Fruit fly (Drosophila melanogaster) whole organism, embryonic: Measurements from ENCODE around the gene CG2964.

Source experiments
- ATbp ChIP-seq: fragments of 200-800 bp; sonication (Bioruptor generic); optimal IDR thresholded peaks from 2 replicates; lab custom pipeline; 2017; ENCODE audit warnings: missing biosample characterization, mild to moderate bottlenecking, missing genetic modification characterization, missing genetic modification reagents
- Abd-B ChIP-seq: fragments of 200-800 bp; sonication (Bioruptor generic); optimal IDR thresholded peaks from 2 replicates; lab custom pipeline; 2018; ENCODE audit warnings: missing biosample characterization, mild to moderate bottlenecking, missing genetic modification characterization, moderate library complexity
- Adf1 ChIP-seq: fragments of 200-800 bp; sonication (Bioruptor generic); IDR thresholded peaks from 2 replicates; pipeline ENCODE4 v1.3.6; 2022; ENCODE audit warnings: missing biosample characterization, missing genetic modification characterization
- Atf6 ChIP-seq: fragments of 200-800 bp; sonication (Bioruptor generic); IDR thresholded peaks from 2 replicates; pipeline ENCODE4 v1.3.6; 2022; ENCODE audit warnings: missing biosample characterization, missing genetic modification characterization
- Awh ChIP-seq: fragments of 200-800 bp; sonication (Bioruptor generic); IDR thresholded peaks from 2 replicates; pipeline ENCODE4, ENCODE4 v1.3.6; 2022; ENCODE audit warnings: missing biosample characterization, missing genetic modification characterization
- Bgb ChIP-seq: fragments of 200-800 bp; sonication (Bioruptor generic); IDR thresholded peaks from 2 replicates; pipeline ENCODE4 v1.3.6; 2022; ENCODE audit warnings: missing biosample characterization, missing genetic modification characterization; ENCODE audit not compliant: partially characterized antibody
- CG10462 ChIP-seq: fragments of 200-800 bp; sonication (Bioruptor generic); optimal IDR thresholded peaks from 2 replicates; lab custom pipeline; 2016; ENCODE audit warnings: missing biosample characterization, missing genetic modification characterization
- CG11085 ChIP-seq: fragments of 200-800 bp; sonication (Bioruptor generic); IDR thresholded peaks from 2 replicates; pipeline ENCODE4 v1.3.6; 2022; ENCODE audit warnings: missing biosample characterization, missing genetic modification characterization
- CG11398 ChIP-seq: fragments of 200-800 bp; sonication (Bioruptor generic); optimal IDR thresholded peaks from 2 replicates; lab custom pipeline; 2016; ENCODE audit warnings: missing biosample characterization, missing genetic modification characterization
- CG11560 ChIP-seq: fragments of 200-800 bp; sonication (Bioruptor generic); IDR thresholded peaks from 3 replicates; pipeline ENCODE4 v1.3.6; 2022; ENCODE audit warnings: missing biosample characterization, missing genetic modification characterization
- CG14860 ChIP-seq: fragments of 200-800 bp; sonication (Bioruptor generic); IDR thresholded peaks from 3 replicates; pipeline ENCODE4 v1.3.6; 2022; ENCODE audit warnings: missing biosample characterization, missing genetic modification characterization; ENCODE audit not compliant: partially characterized antibody
- CG1529 ChIP-seq: fragments of 200-800 bp; sonication (Bioruptor generic); optimal IDR thresholded peaks from 3 replicates; lab custom pipeline; 2018; ENCODE audit warnings: missing biosample characterization, missing genetic modification characterization
- CG17568 ChIP-seq: fragments of 200-800 bp; sonication (Bioruptor generic); optimal IDR thresholded peaks from 2 replicates; lab custom pipeline; 2018; ENCODE audit warnings: missing biosample characterization, mild to moderate bottlenecking, missing genetic modification characterization, moderate library complexity
- CG2120 ChIP-seq: fragments of 200-800 bp; sonication (Bioruptor generic); optimal IDR thresholded peaks from 3 replicates; lab custom pipeline; 2016; ENCODE audit warnings: missing biosample characterization, missing genetic modification characterization
- CG2712 ChIP-seq: fragments of 200-800 bp; optimal IDR thresholded peaks from 3 replicates; lab custom pipeline; 2019; ENCODE audit warnings: missing biosample characterization, mild to moderate bottlenecking, missing genetic modification characterization, moderate library complexity
- CG32532 ChIP-seq: fragments of 200-800 bp; sonication (Bioruptor generic); IDR thresholded peaks from 2 replicates; pipeline ENCODE4 v1.3.6; 2022; ENCODE audit warnings: missing biosample characterization, missing genetic modification characterization
- CG33557 ChIP-seq: fragments of 200-800 bp; sonication (Bioruptor generic); optimal IDR thresholded peaks from 2 replicates; lab custom pipeline; 2019; ENCODE audit warnings: missing biosample characterization, mild to moderate bottlenecking, missing genetic modification characterization, moderate library complexity
- CG4282 ChIP-seq: fragments of 200-800 bp; sonication (Bioruptor generic); optimal IDR thresholded peaks from 2 replicates; lab custom pipeline; 2016; ENCODE audit warnings: missing biosample characterization, missing genetic modification characterization
- CG4854 ChIP-seq: fragments of 200-800 bp; sonication (Bioruptor generic); optimal IDR thresholded peaks from 2 replicates; lab custom pipeline; 2016; ENCODE audit warnings: missing biosample characterization, missing genetic modification characterization, inconsistent platforms
- CG6791 ChIP-seq: fragments of 200-800 bp; sonication (Bioruptor generic); IDR thresholded peaks from 3 replicates; pipeline ENCODE4 v1.3.6; 2022; ENCODE audit warnings: missing biosample characterization, missing genetic modification characterization; ENCODE audit not compliant: partially characterized antibody
- CG7372 ChIP-seq: fragments of 200-800 bp; sonication (Bioruptor generic); IDR thresholded peaks from 2 replicates; pipeline ENCODE4 v1.3.6; 2022; ENCODE audit warnings: missing biosample characterization, missing genetic modification characterization
- CG8290 ChIP-seq, 3 experiments: fragments of 200-800 bp; sonication (Bioruptor generic); optimal IDR thresholded peaks; 2 replicates each; lab custom pipeline; 2016 to 2019; ENCODE audit warnings: missing biosample characterization in 3 of 3, missing genetic modification characterization in 3 of 3, mild to moderate bottlenecking in 2 of 3, moderate library complexity in 1 of 3
- Camta ChIP-seq: fragments of 200-800 bp; sonication (Bioruptor generic); optimal IDR thresholded peaks from 2 replicates; lab custom pipeline; 2016; ENCODE audit warnings: missing biosample characterization, missing genetic modification characterization
- Dbx ChIP-seq: fragments of 200-800 bp; sonication (Bioruptor generic); IDR thresholded peaks from 3 replicates; pipeline ENCODE4 v1.3.6; 2022; ENCODE audit warnings: missing biosample characterization, missing genetic modification characterization
- Dip2 ChIP-seq: fragments of 200-800 bp; sonication (Bioruptor generic); IDR thresholded peaks from 2 replicates; pipeline ENCODE4 v1.3.6; 2022; ENCODE audit warnings: missing biosample characterization, missing genetic modification characterization
- Dref ChIP-seq: fragments of 200-800 bp; sonication (Bioruptor generic); IDR thresholded peaks from 2 replicates; pipeline ENCODE4 v1.3.6; 2022; ENCODE audit warnings: missing biosample characterization, missing genetic modification characterization
- Fer1 ChIP-seq: fragments of 200-800 bp; sonication (Bioruptor generic); optimal IDR thresholded peaks from 2 replicates; lab custom pipeline; 2017; ENCODE audit warnings: missing biosample characterization, mild to moderate bottlenecking, missing genetic modification characterization
- H15 ChIP-seq: fragments of 200-800 bp; sonication (Bioruptor generic); IDR thresholded peaks from 3 replicates; pipeline ENCODE4 v1.3.6; 2022; ENCODE audit warnings: missing biosample characterization, missing genetic modification characterization
- HHEX ChIP-seq: fragments of 200-800 bp; sonication (Bioruptor generic); optimal IDR thresholded peaks from 3 replicates; lab custom pipeline; 2017; ENCODE audit warnings: missing biosample characterization, mild to moderate bottlenecking, missing genetic modification characterization, missing genetic modification reagents
- Hand ChIP-seq: fragments of 200-800 bp; sonication (Bioruptor generic); optimal IDR thresholded peaks from 2 replicates; lab custom pipeline; 2017; ENCODE audit warnings: mild to moderate bottlenecking, missing biosample characterization, missing genetic modification reagents, missing genetic modification characterization
- NFAT ChIP-seq: fragments of 200-800 bp; sonication (Bioruptor generic); IDR thresholded peaks from 2 replicates; pipeline ENCODE4 v1.3.6; 2022; ENCODE audit warnings: missing biosample characterization, missing genetic modification characterization
- Poxn ChIP-seq: fragments of 200-800 bp; sonication (Bioruptor generic); IDR thresholded peaks from 2 replicates; pipeline ENCODE4 v1.3.6; 2022; ENCODE audit warnings: missing biosample characterization, missing genetic modification characterization
- TFAM ChIP-seq: fragments of 200-800 bp; sonication (Bioruptor generic); optimal IDR thresholded peaks from 2 replicates; lab custom pipeline; 2017; ENCODE audit warnings: missing biosample characterization, missing genetic modification characterization, inconsistent platforms
- ap ChIP-seq: fragments of 200-800 bp; sonication (Bioruptor generic); IDR thresholded peaks from 2 replicates; pipeline ENCODE4 v1.3.6; 2022; ENCODE audit warnings: missing biosample characterization, missing genetic modification characterization
- danr ChIP-seq: fragments of 200-800 bp; sonication (Bioruptor generic); IDR thresholded peaks from 2 replicates; pipeline ENCODE4 v1.3.6; 2022; ENCODE audit warnings: missing biosample characterization, missing genetic modification characterization
- dmrt11E ChIP-seq: fragments of 200-800 bp; sonication (Bioruptor generic); optimal IDR thresholded peaks from 3 replicates; lab custom pipeline; 2018; ENCODE audit warnings: missing biosample characterization, mild to moderate bottlenecking, missing genetic modification characterization, moderate library complexity
- emc ChIP-seq: fragments of 200-800 bp; sonication (Bioruptor generic); optimal IDR thresholded peaks from 2 replicates; lab custom pipeline; 2016; ENCODE audit warnings: missing biosample characterization, missing genetic modification characterization
- grau ChIP-seq: fragments of 200-800 bp; optimal IDR thresholded peaks from 3 replicates; lab custom pipeline; 2019; ENCODE audit warnings: missing biosample characterization, mild to moderate bottlenecking, missing genetic modification characterization, moderate library complexity
- gro ChIP-seq: fragments of 200-800 bp; sonication (Bioruptor generic); optimal IDR thresholded peaks from 2 replicates; lab custom pipeline; 2016; ENCODE audit warnings: missing biosample characterization, missing genetic modification characterization
- gsb ChIP-seq: fragments of 200-800 bp; sonication (Bioruptor generic); IDR thresholded peaks from 2 replicates; pipeline ENCODE4 v1.3.6; 2022; ENCODE audit warnings: missing biosample characterization, missing genetic modification characterization
- gt ChIP-seq: fragments of 200-800 bp; sonication (Bioruptor generic); IDR thresholded peaks from 2 replicates; pipeline ENCODE4 v1.3.6; 2022; ENCODE audit warnings: missing biosample characterization, missing genetic modification characterization
- kay ChIP-seq: fragments of 200-800 bp; sonication (Bioruptor generic); optimal IDR thresholded peaks from 2 replicates; lab custom pipeline; 2016; ENCODE audit warnings: missing biosample characterization, missing genetic modification characterization
- ken ChIP-seq: fragments of 200-800 bp; sonication (Bioruptor generic); IDR thresholded peaks from 3 replicates; pipeline ENCODE4 v1.3.6; 2022; ENCODE audit warnings: missing biosample characterization, missing genetic modification characterization
- lmd ChIP-seq: fragments of 200-800 bp; sonication (Bioruptor generic); IDR thresholded peaks from 2 replicates; pipeline ENCODE4 v1.3.6; 2022; ENCODE audit warnings: missing biosample characterization, missing genetic modification characterization
- mirr ChIP-seq: fragments of 200-800 bp; sonication (Bioruptor generic); optimal IDR thresholded peaks from 3 replicates; lab custom pipeline; 2018; ENCODE audit warnings: missing biosample characterization, mild to moderate bottlenecking, missing genetic modification characterization
- nerfin-2 ChIP-seq: fragments of 200-800 bp; sonication (Bioruptor generic); IDR thresholded peaks from 2 replicates; pipeline ENCODE4 v1.3.6; 2022; ENCODE audit warnings: missing biosample characterization, missing genetic modification characterization; ENCODE audit not compliant: partially characterized antibody
- phol ChIP-seq: fragments of 200-800 bp; sonication (Bioruptor generic); optimal IDR thresholded peaks from 3 replicates; lab custom pipeline; 2018; ENCODE audit warnings: missing biosample characterization, mild to moderate bottlenecking, missing genetic modification characterization, moderate library complexity
- pnt ChIP-seq: fragments of 200-800 bp; sonication (Bioruptor generic); optimal IDR thresholded peaks from 3 replicates; lab custom pipeline; 2016; ENCODE audit warnings: missing biosample characterization, missing genetic modification characterization
- sens ChIP-seq: fragments of 200-800 bp; sonication (Bioruptor generic); peaks from one replicate; lab custom pipeline; 2016; ENCODE audit warnings: missing biosample characterization, missing genetic modification characterization
- tio ChIP-seq: fragments of 200-800 bp; sonication (Bioruptor generic); optimal IDR thresholded peaks from 2 replicates; lab custom pipeline; 2017; ENCODE audit warnings: missing biosample characterization, missing genetic modification characterization, inconsistent platforms
- tna ChIP-seq: fragments of 200-800 bp; sonication (Bioruptor generic); IDR thresholded peaks from 2 replicates; pipeline ENCODE4 v1.3.6; 2022; ENCODE audit warnings: missing biosample characterization, missing genetic modification characterization; ENCODE audit not compliant: partially characterized antibody
- zen2 ChIP-seq: fragments of 200-800 bp; sonication (Bioruptor generic); IDR thresholded peaks from 3 replicates; pipeline ENCODE4 v1.3.6; 2022; ENCODE audit warnings: missing biosample characterization, missing genetic modification characterization; ENCODE audit not compliant: partially characterized antibody

CG2964 gene

dm6 chr2L:2767627-2768026, 44.6 kb upstream of the CG2964 start, which contains the start of the genes Taf10b and Taf10 (continued):
- TF ChIP-seq gt (GFP tag; lab: Robert Waterston, UW) (no peak), ATbp (GFP tag; lab: Kevin White, UChicago) (no peak), emc (GFP tag; lab: Kevin White, UChicago) (no peak), gsb (GFP tag; lab: Robert Waterston, UW) (no peak), Dbx (GFP tag; lab: Robert Waterston, UW) (no peak), kay (no peak), Dref (GFP tag; lab: Robert Waterston, UW) (peak; percentile 97), CG11398 (no peak), Hand (GFP tag; lab: Kevin White, UChicago) (no peak), nerfin-2 (GFP tag; lab: Robert Waterston, UW) (peak; percentile 93), zen2 (GFP tag; lab: Robert Waterston, UW) (peak; percentile 88), Dip2 (GFP tag; lab: Robert Waterston, UW) (no peak), tio (no peak), CG32532 (0 out of 2 replicates have a peak, but pooled peaks have one; percentile 12), grau (tag; lab: Kevin White, UChicago) (no peak), pnt (GFP tag; lab: Kevin White, UChicago) (no peak), Atf6 (GFP tag; lab: Robert Waterston, UW) (no peak), Poxn (no peak), NFAT (GFP tag; lab: Robert Waterston, UW) (no peak), Adf1 (GFP tag; lab: Robert Waterston, UW) (0 out of 2 replicates have a peak, but pooled peaks have one; percentile 7), CG11085 (GFP tag; lab: Robert Waterston, UW) (no peak), ap (no peak), CG1529 (GFP tag; lab: Kevin White, UChicago) (no peak), CG11560 (tag; lab: Robert Waterston, UW) (peak; percentile 57; the same call in 2 of the 3 replicates), CG4854 (GFP tag; lab: Kevin White, UChicago) (no peak), Abd-B (GFP tag; lab: Kevin White, UChicago) (no peak), ken (GFP tag; lab: Robert Waterston, UW) (no peak), Bgb (GFP tag; lab: Robert Waterston, UW) (peak; percentile 82), TFAM (GFP tag; lab: Kevin White, UChicago) (no peak), H15 (GFP tag; lab: Robert Waterston, UW) (no peak), mirr (peak; percentile 47), tna (GFP tag; lab: Robert Waterston, UW) (peak; percentile 79), dmrt11E (tag; lab: Kevin White, UChicago) (no peak), CG7372 (GFP tag; lab: Robert Waterston, UW) (no peak), Awh (GFP tag; lab: Robert Waterston, UW) (no peak), Fer1 (GFP tag; lab: Kevin White, UChicago) (peak; percentile 57), CG33557 (GFP tag; lab: Kevin White, UChicago) (no peak), CG2120 (GFP tag; lab: Kevin White, UChicago) (peak; percentile 10), CG10462 (GFP tag; lab: Kevin White, UChicago) (no peak), CG2712 (tag; lab: Kevin White, UChicago) (peak; percentile 21), CG4282 (GFP tag; lab: Kevin White, UChicago) (no peak), gro (no peak), lmd (GFP tag; lab: Robert Waterston, UW) (no peak), phol (peak; percentile 1), CG6791 (GFP tag; lab: Robert Waterston, UW) (peak; percentile 87), sens (GFP tag; lab: Kevin White, UChicago) (peak; percentile 40), danr (GFP tag; lab: Robert Waterston, UW) (no peak), Camta (GFP tag; lab: Kevin White, UChicago) (no peak), CG8290 (GFP tag; optimal IDR thresholded peaks at IDR 0.05; lab: Kevin White, UChicago) (no peak), CG8290 (tag; optimal IDR thresholded peaks at IDR 0.05; lab: Kevin White, UChicago) (peak in 1 of 2 experiments; percentile 55), CG14860 (GFP tag; lab: Robert Waterston, UW) (peak; percentile 73), HHEX (no peak), CG17568 (no peak)
